Fruit fly (Drosophila melanogaster) whole organism, adult: ENCODE data around the gene RpS3.

Source experiments
- CG7045 ChIP-seq: fragments of 200-800 bp; sonication (Bioruptor generic); optimal IDR thresholded peaks from 2 replicates; lab custom pipeline; 2017; ENCODE audit warnings: missing biosample characterization, mild to moderate bottlenecking, missing genetic modification characterization
- Mnt ChIP-seq: fragments of 200-800 bp; sonication (Bioruptor generic); optimal IDR thresholded peaks from 2 replicates; lab custom pipeline; 2016; ENCODE audit warnings: missing biosample characterization, mild to moderate bottlenecking, missing genetic modification characterization

- TF ChIP-seq Mnt (GFP tag; lab: Kevin White, UChicago) (no peak), CG7045 (no peak)
These were observed 21.3 kb upstream of the RpS3 start for dm6 chr3R:23337183-23337825.
